Fruit fly (Drosophila melanogaster): Measurements from ENCODE around the gene Ugt303A1.

Gene Ugt303A1

DNA sequence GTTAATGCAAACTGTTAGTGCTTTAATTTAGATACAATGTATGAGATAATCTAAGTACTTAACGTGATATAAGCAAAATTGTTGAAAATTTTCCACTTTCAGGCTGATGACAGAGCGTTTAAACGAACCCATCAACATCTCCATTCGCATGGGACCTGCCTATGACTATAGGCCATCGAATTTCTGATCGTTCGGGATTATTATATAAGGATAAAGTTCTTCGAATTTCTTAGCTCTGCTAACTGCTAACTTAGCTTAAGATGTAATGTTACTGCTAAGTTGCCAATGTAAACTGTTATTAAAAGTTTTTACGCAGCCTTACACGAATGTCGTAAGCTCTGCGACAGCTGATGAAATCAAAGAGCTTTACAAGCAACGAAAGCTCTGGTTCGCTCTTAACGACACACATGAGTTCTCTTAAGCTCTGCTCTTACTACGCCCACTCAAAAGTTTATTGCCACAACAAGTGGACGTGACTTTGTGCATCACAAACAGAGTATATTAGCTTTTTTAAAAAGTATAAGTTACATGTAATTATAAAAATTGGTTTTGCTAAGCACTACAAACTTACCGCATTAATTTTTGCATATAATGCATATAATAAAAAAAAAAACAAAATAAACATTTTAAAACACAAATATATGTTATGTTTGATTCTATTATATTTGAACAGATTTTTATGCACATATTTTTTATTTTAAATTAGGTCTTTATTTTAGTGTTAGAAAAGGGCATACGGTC is 21.5 kb downstream of the Ugt303A1 start (continued):
- TF ChIP-seq CG10274 (GFP tag; optimal IDR thresholded peaks at IDR 0.05) (peak; percentile 93), gem (tag; optimal IDR thresholded peaks at IDR 0.05) (peak; percentile 100), dmrt99B (tag; optimal IDR thresholded peaks at IDR 0.05) (peak; percentile 100), E2f2 (GFP tag; IDR thresholded peaks at IDR 0.05) (peak; percentile 87), Pdp1 (GFP tag; optimal IDR thresholded peaks at IDR 0.05) (peak; percentile 83 to 96), chn (GFP tag; optimal IDR thresholded peaks at IDR 0.05) (peak; percentile 81), luna (GFP tag; optimal IDR thresholded peaks at IDR 0.05) (peak; percentile 52), CG34422 (GFP tag; IDR thresholded peaks at IDR 0.05) (peak; percentile 98), CG15601 (tag; optimal IDR thresholded peaks at IDR 0.05) (peak; percentile 98), tin (GFP tag; optimal IDR thresholded peaks at IDR 0.05) (peak; percentile 97), Nf-YA (GFP tag; IDR thresholded peaks at IDR 0.05) (peak; percentile 96), CG10209 (GFP tag; optimal IDR thresholded peaks at IDR 0.05) (peak; percentile 99), CG2120 (GFP tag; optimal IDR thresholded peaks at IDR 0.05) (peak; percentile 98), eve (GFP tag; optimal IDR thresholded peaks at IDR 0.05) (peak in 1 of 2 experiments; percentile 99), D19B (GFP tag; optimal IDR thresholded peaks at IDR 0.05) (peak; percentile 96), CG4854 (GFP tag; optimal IDR thresholded peaks at IDR 0.05) (peak; percentile 85), CG17186 (GFP tag; optimal IDR thresholded peaks at IDR 0.05) (peak; percentile 80), Asciz (GFP tag; optimal IDR thresholded peaks at IDR 0.05) (peak; percentile 99), CG10366 (GFP tag; IDR thresholded peaks at IDR 0.05) (peak; percentile 97), C15 (GFP tag; IDR thresholded peaks at IDR 0.05) (peak; percentile 96), B-H1 (GFP tag; IDR thresholded peaks at IDR 0.05) (peak; percentile 98), tx (GFP tag; optimal IDR thresholded peaks at IDR 0.05) (peak; percentile 81), dpn (GFP tag; optimal IDR thresholded peaks at IDR 0.05) (peak; percentile 96 to 97), CG6791 (GFP tag; IDR thresholded peaks at IDR 0.05; ENCODE audit: partially characterized antibody) (no peak), CG10462 (GFP tag; optimal IDR thresholded peaks at IDR 0.05) (peak; percentile 91), CG7372 (GFP tag; IDR thresholded peaks at IDR 0.05) (peak; percentile 99), sima (GFP tag; optimal IDR thresholded peaks at IDR 0.05) (no peak), Hr3 (GFP tag; optimal IDR thresholded peaks at IDR 0.05) (peak; percentile 99), Doc2 (GFP tag; IDR thresholded peaks at IDR 0.05) (peak; percentile 93), Poxn (GFP tag; IDR thresholded peaks at IDR 0.05) (peak; percentile 94), pb (GFP tag; optimal IDR thresholded peaks at IDR 0.05) (no peak), CG6813 (GFP tag; optimal IDR thresholded peaks at IDR 0.05) (peak; percentile 97), CG14050 (GFP tag; IDR thresholded peaks at IDR 0.05) (peak; percentile 97), psq (GFP tag; optimal IDR thresholded peaks at IDR 0.05) (peak; percentile 94), CG14441 (GFP tag; IDR thresholded peaks at IDR 0.05) (peak; percentile 98), repo (GFP tag; optimal IDR thresholded peaks at IDR 0.05) (peak; percentile 65), oc (tag; optimal IDR thresholded peaks at IDR 0.05) (peak; percentile 97), fd102C (GFP tag; optimal IDR thresholded peaks at IDR 0.05) (no peak), Doc3 (GFP tag; IDR thresholded peaks at IDR 0.05; ENCODE audit: partially characterized antibody) (no peak), Fer3 (tag; optimal IDR thresholded peaks at IDR 0.05) (peak; percentile 98), CG4282 (GFP tag; optimal IDR thresholded peaks at IDR 0.05) (no peak), Mes4 (GFP tag; optimal IDR thresholded peaks at IDR 0.05) (peak; percentile 80), CG13424 (tag; optimal IDR thresholded peaks at IDR 0.05) (peak; percentile 99), Fer2 (tag; optimal IDR thresholded peaks at IDR 0.05) (peak; percentile 97), nau (GFP tag; optimal IDR thresholded peaks at IDR 0.05) (peak; percentile 97), ro (GFP tag; IDR thresholded peaks at IDR 0.05) (peak; percentile 97), phol (tag; optimal IDR thresholded peaks at IDR 0.05) (peak; percentile 99), H2.0 (GFP tag; IDR thresholded peaks at IDR 0.05) (peak; percentile 96), CG8478 (optimal IDR thresholded peaks at IDR 0.05) (no peak), Nf-YB (GFP tag; optimal IDR thresholded peaks at IDR 0.05) (peak; percentile 89)
